Worm (Caenorhabditis elegans) whole organism, L3 larva: ENCODE data around the gene col-9.

Experiments
- R02D3.7 ChIP-seq: fragments of 150-350 bp; optimal IDR thresholded peaks from 2 replicates; lab custom pipeline; 2014; ENCODE audit warnings: missing biosample characterization, missing genetic modification characterization
- ama-1 ChIP-seq: fragments of 150-350 bp; optimal IDR thresholded peaks from 2 replicates; lab custom pipeline; 2018
- ceh-16 ChIP-seq: sonication (generic microtip); optimal IDR thresholded peaks from 2 replicates; lab custom pipeline; 2017; ENCODE audit warnings: missing biosample characterization, missing genetic modification characterization
- ceh-82 ChIP-seq: fragments of 150-350 bp; optimal IDR thresholded peaks from 2 replicates; lab custom pipeline; 2014; ENCODE audit warnings: missing biosample characterization, missing genetic modification characterization
- egl-5 ChIP-seq: fragments of 150-350 bp; optimal IDR thresholded peaks from 2 replicates; lab custom pipeline; 2017; ENCODE audit warnings: missing biosample characterization, missing genetic modification reagents, missing genetic modification characterization, inconsistent platforms
- fkh-10 ChIP-seq: sonication (generic microtip); optimal IDR thresholded peaks from 2 replicates; lab custom pipeline; 2017; ENCODE audit warnings: missing biosample characterization, missing genetic modification reagents, missing genetic modification characterization
- jun-1 ChIP-seq: fragments of 150-350 bp; optimal IDR thresholded peaks from 2 replicates; lab custom pipeline; 2014; ENCODE audit warnings: missing biosample characterization, missing genetic modification reagents, missing genetic modification characterization
- lin-15B ChIP-seq: fragments of 150-350 bp; optimal IDR thresholded peaks from 2 replicates; lab custom pipeline; 2014; ENCODE audit warnings: missing biosample characterization, missing genetic modification characterization
- lsy-12 ChIP-seq: sonication (generic microtip); optimal IDR thresholded peaks from 2 replicates; lab custom pipeline; 2016; ENCODE audit warnings: mild to moderate bottlenecking, missing genetic modification characterization, missing compliant biosample characterization
- mdl-1 ChIP-seq: fragments of 150-350 bp; optimal IDR thresholded peaks from 2 replicates; lab custom pipeline; 2014; ENCODE audit warnings: missing biosample characterization, missing genetic modification characterization
- mml-1 ChIP-seq: fragments of 150-350 bp; sonication (generic microtip); optimal IDR thresholded peaks from 3 replicates; lab custom pipeline; 2014; ENCODE audit warnings: missing biosample characterization, missing genetic modification characterization
- nfya-1 ChIP-seq: sonication (generic microtip); optimal IDR thresholded peaks from 2 replicates; lab custom pipeline; 2017; ENCODE audit warnings: missing genetic modification characterization, mild to moderate bottlenecking, missing compliant biosample characterization, antibody characterized with exemption, moderate library complexity; ENCODE audit not compliant: insufficient read depth
- nhr-12 ChIP-seq: fragments of 150-350 bp; optimal IDR thresholded peaks from 2 replicates; lab custom pipeline; 2014; ENCODE audit warnings: missing biosample characterization, missing genetic modification characterization
- nhr-23 ChIP-seq: fragments of 150-350 bp; optimal IDR thresholded peaks from 2 replicates; lab custom pipeline; 2014; ENCODE audit warnings: missing biosample characterization, missing genetic modification reagents, missing genetic modification characterization
- nhr-237 ChIP-seq: fragments of 150-350 bp; optimal IDR thresholded peaks from 2 replicates; lab custom pipeline; 2014; ENCODE audit warnings: missing biosample characterization, missing genetic modification characterization
- nhr-25 ChIP-seq: sonication (generic microtip); optimal IDR thresholded peaks from 2 replicates; lab custom pipeline; 2017; ENCODE audit warnings: missing biosample characterization, missing genetic modification characterization
- nhr-43 ChIP-seq: sonication (generic microtip); optimal IDR thresholded peaks from 2 replicates; lab custom pipeline; 2016; ENCODE audit warnings: mild to moderate bottlenecking, missing genetic modification characterization, missing compliant biosample characterization; ENCODE audit not compliant: poor library complexity, severe bottlenecking
- nhr-67 ChIP-seq: fragments of 150-350 bp; optimal IDR thresholded peaks from 2 replicates; lab custom pipeline; 2014; ENCODE audit warnings: missing biosample characterization, missing genetic modification characterization
- pqm-1 ChIP-seq: fragments of 150-350 bp; optimal IDR thresholded peaks from 2 replicates; lab custom pipeline; 2017; ENCODE audit warnings: missing biosample characterization, missing genetic modification characterization, inconsistent platforms
- skn-1 ChIP-seq: fragments of 150-350 bp; optimal IDR thresholded peaks from 2 replicates; lab custom pipeline; 2014; ENCODE audit warnings: missing biosample characterization, missing genetic modification characterization
- snpc-4 ChIP-seq: fragments of 150-350 bp; optimal IDR thresholded peaks from 2 replicates; lab custom pipeline; 2014; ENCODE audit warnings: missing biosample characterization, missing genetic modification characterization
- unc-39 ChIP-seq: sonication (generic microtip); optimal IDR thresholded peaks from 4 replicates; lab custom pipeline; 2017; ENCODE audit warnings: missing biosample characterization, missing genetic modification characterization
- unc-62 ChIP-seq: fragments of 150-350 bp; sonication (generic microtip); optimal IDR thresholded peaks from 4 replicates; lab custom pipeline; 2014; ENCODE audit warnings: missing biosample characterization, missing genetic modification reagents, missing genetic modification characterization
- zag-1 ChIP-seq: fragments of 150-350 bp; optimal IDR thresholded peaks from 2 replicates; lab custom pipeline; 2014; ENCODE audit warnings: missing biosample characterization, missing genetic modification characterization
- ztf-11 ChIP-seq: fragments of 150-350 bp; optimal IDR thresholded peaks from 2 replicates; lab custom pipeline; 2014; ENCODE audit warnings: missing biosample characterization, missing genetic modification characterization
- ztf-4 ChIP-seq: fragments of 150-350 bp; optimal IDR thresholded peaks from 2 replicates; lab custom pipeline; 2014; ENCODE audit warnings: missing biosample characterization, missing genetic modification characterization

col-9 gene

DNA sequence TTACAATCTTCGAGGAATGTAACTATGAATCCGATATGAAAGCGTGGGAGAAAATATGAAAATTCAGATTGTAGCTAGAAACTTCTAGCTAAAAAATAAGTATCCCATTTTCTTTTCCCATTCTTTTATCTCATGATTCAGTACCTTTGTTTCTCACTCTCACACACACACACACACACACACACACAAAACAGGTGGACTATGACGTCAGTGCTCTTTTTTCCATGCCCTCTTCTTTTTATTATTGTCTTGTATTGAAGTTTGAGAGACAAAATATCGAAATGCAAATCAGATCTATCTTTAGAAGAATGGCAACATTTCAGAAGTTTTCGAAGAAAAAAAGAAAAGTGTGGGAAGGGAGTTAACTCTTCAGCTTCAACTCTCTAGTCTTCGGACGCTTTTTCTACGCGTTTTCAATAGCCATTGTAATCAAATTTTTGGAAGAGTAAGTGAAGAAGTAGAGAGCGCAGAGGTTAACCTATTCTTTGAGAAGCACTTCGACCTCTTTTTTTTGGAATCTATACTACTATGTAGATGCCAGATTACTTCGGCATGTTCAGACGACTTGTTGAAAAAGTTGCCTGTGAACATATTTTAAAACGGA, 44.1 kb downstream of the col-9 start:
- TF ChIP-seq fkh-10 (GFP tag; lab: Kevin White, UChicago) (peak; percentile 19), ceh-82 (tag; lab: Kevin White, UChicago) (no peak), nhr-25 (tag; lab: Kevin White, UChicago) (no peak)

DNA sequence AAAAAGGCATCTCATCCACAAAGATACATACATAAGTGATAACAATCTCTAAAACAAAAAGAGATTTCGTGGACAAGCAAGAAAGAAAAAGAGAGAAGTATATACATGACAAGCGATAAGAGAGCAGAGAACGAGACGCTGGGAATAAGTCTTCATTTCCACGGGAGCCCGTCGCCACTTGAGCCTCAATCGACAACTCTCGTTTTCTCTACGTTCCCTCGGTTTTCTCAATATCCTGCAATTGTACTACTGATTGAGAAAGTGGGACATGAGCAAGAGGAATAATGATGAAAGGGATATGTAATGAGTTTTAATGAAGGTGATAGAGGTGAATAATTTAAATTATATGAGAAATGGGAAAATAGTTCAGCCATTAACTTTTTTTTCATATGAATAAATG, 47.7 kb downstream of the col-9 start:
- TF ChIP-seq lin-15B: no peak
- no peak for TF ChIP-seq skn-1 (tag; lab: Kevin White, UChicago)
- no peak for TF ChIP-seq mml-1 (tag; lab: Kevin White, UChicago)
- TF ChIP-seq unc-39 (tag; lab: Kevin White, UChicago): no peak
- TF ChIP-seq unc-62 (GFP tag; lab: Kevin White, UChicago): no peak
- TF ChIP-seq, all 47 proteins: peak for 0

DNA sequence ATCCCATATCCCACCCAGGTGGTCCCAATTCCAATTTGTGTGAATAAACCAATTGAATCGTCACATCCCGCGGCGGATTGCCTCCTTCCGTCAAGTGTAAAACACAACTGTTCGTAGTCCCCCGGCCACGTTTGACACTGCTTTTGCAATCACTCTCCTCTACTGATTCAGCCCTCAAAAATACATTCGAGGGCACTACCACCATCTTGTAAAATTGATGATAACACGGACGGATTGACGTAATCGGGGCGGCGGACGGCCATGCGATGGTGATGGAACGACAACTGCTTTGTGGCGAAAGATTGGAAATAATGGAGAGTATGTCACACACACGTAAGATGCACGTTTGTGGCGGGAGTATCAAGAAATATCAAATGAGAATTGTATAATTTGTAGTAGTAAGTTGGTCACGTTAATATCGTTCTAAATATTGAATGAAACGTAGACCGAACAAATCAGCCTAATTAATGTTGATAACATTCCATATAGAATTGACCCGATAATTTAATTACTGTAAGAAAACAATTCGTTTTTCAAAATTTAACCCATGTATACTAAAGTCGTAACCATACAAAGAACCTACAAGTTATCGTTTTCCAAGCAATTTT, 48.6 kb downstream of the col-9 start:
- peak; percentile 85 for TF ChIP-seq egl-5 (tag; lab: Kevin White, UChicago)
- no peak for TF ChIP-seq nhr-67
- no peak for TF ChIP-seq ama-1
- no peak for TF ChIP-seq jun-1 (tag; lab: Kevin White, UChicago)
- TF ChIP-seq nhr-237 (tag; lab: Kevin White, UChicago): no peak
- TF ChIP-seq, all 47 proteins: peak for 1

DNA sequence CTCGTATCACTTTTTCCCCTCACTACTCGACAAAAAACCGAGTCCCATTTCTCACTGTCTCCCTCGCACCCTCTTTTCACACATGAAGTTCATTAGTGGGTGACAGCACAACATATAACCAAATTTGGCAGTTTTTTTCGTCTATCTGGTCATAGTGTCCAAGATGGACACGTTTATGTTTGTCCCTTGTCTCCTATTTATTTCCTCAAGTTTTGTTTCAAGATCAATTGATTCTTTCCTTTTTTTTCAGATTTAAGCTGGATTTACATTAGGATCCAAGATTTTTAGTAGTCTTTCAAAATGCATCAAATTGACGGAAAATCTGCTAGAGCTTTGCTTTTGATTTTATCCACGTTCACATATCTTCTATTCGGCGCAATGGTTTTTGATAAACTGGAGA, 49.7 kb downstream of the col-9 start, which contains the start of gene twk-20:
Gene twk-20, plus strand, starts transcription at position 301 of the 400 bp plus-strand sequence.
- TF ChIP-seq ztf-4 (tag; lab: Kevin White, UChicago) (no peak), ama-1 (no peak), mdl-1 (no peak), nhr-23 (tag; lab: Kevin White, UChicago) (no peak), unc-39 (tag; lab: Kevin White, UChicago) (no peak), R02D3.7 (tag; lab: Kevin White, UChicago) (no peak), lin-15B (no peak), snpc-4 (no peak), nhr-12 (tag; lab: Kevin White, UChicago) (no peak), ceh-16 (tag; lab: Kevin White, UChicago) (no peak), nfya-1 (tag; lab: Kevin White, UChicago) (no peak), nhr-43 (tag; lab: Kevin White, UChicago) (no peak), ztf-11 (tag; lab: Kevin White, UChicago) (no peak), lsy-12 (no peak), pqm-1 (tag; lab: Kevin White, UChicago) (no peak), jun-1 (tag; lab: Kevin White, UChicago) (no peak), zag-1 (tag; lab: Kevin White, UChicago) (no peak)
